Worm (Caenorhabditis elegans) whole organism, mixed stage, embryonic: ENCODE data around the gene fbxb-24.
A peak's percentile ranks its signal among the peaks of the same experiment; 100 is the strongest.

Experiments used
- M03D4.4 ChIP-seq: sonication (generic microtip); optimal IDR thresholded peaks from 2 replicates; lab custom pipeline; 2017; ENCODE audit warnings: mild to moderate bottlenecking, missing genetic modification characterization, missing compliant biosample characterization
- bed-3 ChIP-seq: fragments of 200-800 bp; sonication (Bioruptor generic); optimal IDR thresholded peaks from 3 replicates; lab custom pipeline; 2018; ENCODE audit warnings: mild to moderate bottlenecking, missing genetic modification characterization, moderate library complexity, missing compliant biosample characterization
- blmp-1 ChIP-seq: fragments of 150-350 bp; optimal IDR thresholded peaks from 2 replicates; lab custom pipeline; 2014; ENCODE audit warnings: missing biosample characterization, missing genetic modification characterization
- ceh-39 ChIP-seq: fragments of 150-350 bp; optimal IDR thresholded peaks from 2 replicates; lab custom pipeline; 2014; ENCODE audit warnings: missing biosample characterization, missing genetic modification characterization
- ceh-43 ChIP-seq: fragments of 200-800 bp; sonication (Bioruptor generic); optimal IDR thresholded peaks from 2 replicates; lab custom pipeline; 2018; ENCODE audit warnings: mild to moderate bottlenecking, missing genetic modification characterization, moderate library complexity, missing compliant biosample characterization
- ceh-83 ChIP-seq: fragments of 200-800 bp; sonication (Bioruptor generic); optimal IDR thresholded peaks from 2 replicates; lab custom pipeline; 2018; ENCODE audit warnings: mild to moderate bottlenecking, missing genetic modification characterization, missing compliant biosample characterization
- ces-1 ChIP-seq: fragments of 150-350 bp; optimal IDR thresholded peaks from 2 replicates; lab custom pipeline; 2014; ENCODE audit warnings: missing biosample characterization, missing genetic modification reagents, missing genetic modification characterization
- cnd-1 ChIP-seq: fragments of 200-800 bp; sonication (Bioruptor generic); optimal IDR thresholded peaks from 2 replicates; lab custom pipeline; 2018; ENCODE audit warnings: mild to moderate bottlenecking, missing genetic modification characterization, missing compliant biosample characterization
- drap-1 ChIP-seq: fragments of 200-800 bp; sonication (Bioruptor generic); optimal IDR thresholded peaks from 3 replicates; lab custom pipeline; 2018; ENCODE audit warnings: mild to moderate bottlenecking, missing genetic modification characterization, missing compliant biosample characterization
- elt-1 ChIP-seq: sonication (generic microtip); optimal IDR thresholded peaks from 2 replicates; lab custom pipeline; 2017; ENCODE audit warnings: missing genetic modification characterization, mild to moderate bottlenecking, missing compliant biosample characterization, antibody characterized with exemption, moderate library complexity, borderline replicate concordance; ENCODE audit not compliant: insufficient read depth
- elt-3 ChIP-seq: fragments of 150-350 bp; optimal IDR thresholded peaks from 2 replicates; lab custom pipeline; 2014; ENCODE audit warnings: missing biosample characterization, missing genetic modification characterization
- flh-1 ChIP-seq: fragments of 200-800 bp; sonication (Bioruptor generic); optimal IDR thresholded peaks from 2 replicates; lab custom pipeline; 2018; ENCODE audit warnings: mild to moderate bottlenecking, missing genetic modification characterization, moderate library complexity, missing compliant biosample characterization
- ham-2 ChIP-seq: fragments of 200-800 bp; sonication (Bioruptor generic); optimal IDR thresholded peaks from 2 replicates; lab custom pipeline; 2018; ENCODE audit warnings: mild to moderate bottlenecking, missing genetic modification characterization, missing compliant biosample characterization
- hlh-1 ChIP-seq: fragments of 150-350 bp; optimal IDR thresholded peaks from 2 replicates; lab custom pipeline; 2014; ENCODE audit warnings: missing biosample characterization, missing genetic modification reagents, missing genetic modification characterization
- lin-13 ChIP-seq: fragments of 150-350 bp; optimal IDR thresholded peaks from 2 replicates; lab custom pipeline; 2014; ENCODE audit warnings: missing biosample characterization, missing genetic modification characterization
- lin-32 ChIP-seq: fragments of 200-800 bp; sonication (Bioruptor generic); optimal IDR thresholded peaks from 2 replicates; lab custom pipeline; 2018; ENCODE audit warnings: mild to moderate bottlenecking, missing genetic modification characterization, missing compliant biosample characterization
- lsy-2 ChIP-seq: fragments of 150-350 bp; optimal IDR thresholded peaks from 2 replicates; lab custom pipeline; 2014; ENCODE audit warnings: missing biosample characterization, missing genetic modification characterization
- mab-5 ChIP-seq: fragments of 150-350 bp; optimal IDR thresholded peaks from 2 replicates; lab custom pipeline; 2014; ENCODE audit warnings: missing biosample characterization, missing genetic modification characterization
- mep-1 ChIP-seq: fragments of 150-350 bp; optimal IDR thresholded peaks from 2 replicates; lab custom pipeline; 2017; ENCODE audit warnings: missing biosample characterization, missing genetic modification reagents, missing genetic modification characterization, inconsistent platforms
- mls-2 ChIP-seq: sonication (generic microtip); optimal IDR thresholded peaks from 2 replicates; lab custom pipeline; 2016; ENCODE audit warnings: mild to moderate bottlenecking, missing genetic modification characterization, moderate library complexity, missing compliant biosample characterization
- nhr-12 ChIP-seq: fragments of 150-350 bp; optimal IDR thresholded peaks from 2 replicates; lab custom pipeline; 2014; ENCODE audit warnings: missing biosample characterization, missing genetic modification characterization
- nhr-2 ChIP-seq: fragments of 150-350 bp; optimal IDR thresholded peaks from 2 replicates; lab custom pipeline; 2014; ENCODE audit warnings: missing biosample characterization, missing genetic modification characterization
- nhr-237 ChIP-seq: fragments of 150-350 bp; optimal IDR thresholded peaks from 2 replicates; lab custom pipeline; 2014; ENCODE audit warnings: missing biosample characterization, missing genetic modification characterization
- nhr-28 ChIP-seq: fragments of 150-350 bp; optimal IDR thresholded peaks from 2 replicates; lab custom pipeline; 2014; ENCODE audit warnings: missing biosample characterization, missing genetic modification characterization
- nhr-76 ChIP-seq: sonication (generic microtip); optimal IDR thresholded peaks from 2 replicates; lab custom pipeline; 2017; ENCODE audit warnings: missing biosample characterization, missing genetic modification characterization
- pha-4 ChIP-seq: fragments of 150-350 bp; optimal IDR thresholded peaks from 2 replicates; lab custom pipeline; 2018; ENCODE audit warnings: missing biosample characterization, missing genetic modification reagents, missing genetic modification characterization
- sem-2 ChIP-seq: fragments of 200-800 bp; sonication (Bioruptor generic); optimal IDR thresholded peaks from 2 replicates; lab custom pipeline; 2018; ENCODE audit warnings: mild to moderate bottlenecking, missing genetic modification characterization, missing compliant biosample characterization
- snpc-4 ChIP-seq: fragments of 150-350 bp; optimal IDR thresholded peaks from 2 replicates; lab custom pipeline; 2014; ENCODE audit warnings: missing biosample characterization, missing genetic modification characterization
- sptf-1 ChIP-seq: sonication (generic microtip); optimal IDR thresholded peaks from 2 replicates; lab custom pipeline; 2017; ENCODE audit warnings: mild to moderate bottlenecking, missing genetic modification characterization, moderate library complexity, missing compliant biosample characterization
- tbx-8 ChIP-seq: fragments of 200-800 bp; sonication (Bioruptor generic); optimal IDR thresholded peaks from 2 replicates; lab custom pipeline; 2018; ENCODE audit warnings: mild to moderate bottlenecking, missing genetic modification characterization, moderate library complexity, missing compliant biosample characterization
- unc-120 ChIP-seq: sonication (generic microtip); optimal IDR thresholded peaks from 2 replicates; lab custom pipeline; 2017; ENCODE audit warnings: missing genetic modification characterization, missing compliant biosample characterization; ENCODE audit not compliant: poor library complexity, severe bottlenecking
- unc-39 ChIP-seq: fragments of 150-350 bp; optimal IDR thresholded peaks from 2 replicates; lab custom pipeline; 2014; ENCODE audit warnings: missing biosample characterization, missing genetic modification characterization
- unc-62 ChIP-seq: fragments of 150-350 bp; optimal IDR thresholded peaks from 2 replicates; lab custom pipeline; 2014; ENCODE audit warnings: missing biosample characterization, missing genetic modification reagents, missing genetic modification characterization
- ztf-11 ChIP-seq: fragments of 150-350 bp; optimal IDR thresholded peaks from 2 replicates; lab custom pipeline; 2014; ENCODE audit warnings: missing biosample characterization, missing genetic modification characterization

Gene fbxb-24

DNA sequence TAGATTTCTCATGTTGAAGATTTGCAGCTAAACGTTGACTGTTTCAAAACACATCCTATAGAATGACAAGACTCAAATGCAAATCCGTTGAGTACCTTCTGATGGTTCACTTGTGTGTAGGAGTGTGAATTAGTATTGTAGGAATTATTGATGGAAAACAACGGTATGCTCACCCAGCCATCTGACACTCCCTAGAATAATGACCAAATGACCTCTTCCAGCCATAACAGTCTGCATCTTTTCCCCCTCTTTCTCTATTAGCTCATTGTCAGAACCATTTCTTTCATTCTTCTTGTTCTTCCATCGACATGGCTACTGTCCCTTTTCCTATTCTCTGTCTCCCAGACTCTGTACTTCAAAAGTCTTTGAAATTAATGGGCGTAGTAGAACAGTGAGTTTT lies at the start of gene fbxb-24:
Gene fbxb-24, plus strand, starts transcription at position 301 of the 400 bp plus-strand sequence.
- TF ChIP-seq flh-1 (GFP tag; lab: Kevin White, UChicago) (no peak), mep-1 (no peak), ham-2 (no peak), ztf-11 (tag; lab: Kevin White, UChicago) (no peak), unc-120 (tag; lab: Kevin White, UChicago) (no peak), blmp-1 (tag; lab: Kevin White, UChicago) (no peak), pha-4 (tag; lab: Kevin White, UChicago) (no peak), bed-3 (GFP tag; lab: Kevin White, UChicago) (no peak), mls-2 (tag; lab: Kevin White, UChicago) (no peak), elt-1 (tag; lab: Kevin White, UChicago) (no peak), ces-1 (no peak), sem-2 (GFP tag; lab: Kevin White, UChicago) (no peak)

DNA sequence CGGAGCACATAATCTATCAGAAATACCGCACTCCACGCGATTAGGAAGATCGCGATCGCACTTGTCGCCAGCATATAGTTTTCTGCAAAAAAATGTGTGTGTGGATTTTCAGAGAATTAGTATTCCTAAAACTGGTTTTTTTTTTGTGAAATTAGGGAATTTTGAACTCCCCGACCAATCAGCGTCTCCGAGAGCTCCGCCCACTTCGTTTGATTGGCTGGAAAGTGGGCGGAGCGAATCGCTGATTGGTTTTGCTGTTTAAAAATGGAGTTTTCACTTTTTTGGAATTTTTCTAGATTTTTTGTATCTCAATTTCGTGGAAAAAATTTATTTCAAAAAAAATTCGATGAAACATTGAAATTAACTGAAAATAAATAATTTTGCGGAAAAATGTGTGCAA lies 47.6 kb upstream of the fbxb-24 start:
- TF ChIP-seq ces-1 (no peak), mep-1 (no peak), unc-62 (GFP tag; lab: Kevin White, UChicago) (no peak), unc-120 (tag; lab: Kevin White, UChicago) (no peak), ham-2 (no peak), M03D4.4 (no peak), drap-1 (GFP tag; lab: Kevin White, UChicago) (no peak), unc-39 (tag; lab: Kevin White, UChicago) (no peak), bed-3 (GFP tag; lab: Kevin White, UChicago) (no peak)

ce11 chrIII:11862149-11862548 lies 46.6 kb upstream of the fbxb-24 start, which contains the start of gene Y56A3A.2:
Gene Y56A3A.2, minus strand, starts transcription at chrIII:11862249.
- no peak for TF ChIP-seq snpc-4 (tag; lab: Kevin White, UChicago)
- TF ChIP-seq sem-2 (GFP tag; lab: Kevin White, UChicago) = no peak
- TF ChIP-seq, all 35 proteins: peak for 0

DNA sequence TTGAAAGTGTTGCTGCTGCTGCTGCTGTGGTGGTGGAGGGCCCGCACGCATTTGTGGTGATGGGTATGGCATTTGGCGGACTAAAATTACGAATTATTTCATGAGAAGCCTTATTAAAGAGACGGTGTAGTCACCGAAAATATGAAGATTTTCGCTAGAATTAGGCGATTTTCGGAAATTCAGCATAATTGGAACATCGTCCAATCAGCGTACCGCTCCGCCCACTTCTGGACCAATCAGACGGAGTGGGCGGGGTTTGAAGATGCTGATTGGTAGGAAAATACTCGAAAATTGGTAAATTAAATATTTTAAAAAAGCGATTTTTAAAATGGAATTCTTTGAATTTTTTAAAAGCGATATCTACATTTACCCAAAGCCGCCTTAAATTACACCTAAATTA lies 42.6 kb upstream of the fbxb-24 start:
- TF ChIP-seq lin-32 (no peak), bed-3 (GFP tag; lab: Kevin White, UChicago) (no peak), elt-3 (no peak), M03D4.4 (no peak), snpc-4 (tag; lab: Kevin White, UChicago) (no peak), hlh-1 (tag; lab: Kevin White, UChicago) (no peak), sptf-1 (tag; lab: Kevin White, UChicago) (no peak), unc-39 (tag; lab: Kevin White, UChicago) (no peak), cnd-1 (no peak), ham-2 (no peak)

- no peak for TF ChIP-seq ceh-83 (GFP tag; lab: Kevin White, UChicago)
- no peak for TF ChIP-seq mep-1
- no peak for TF ChIP-seq unc-120 (tag; lab: Kevin White, UChicago)
- TF ChIP-seq mab-5 (tag; lab: Kevin White, UChicago) = no peak
- no peak for TF ChIP-seq lin-13 (tag; lab: Kevin White, UChicago)
- no peak for TF ChIP-seq pha-4 (tag; lab: Kevin White, UChicago)
- no peak for TF ChIP-seq tbx-8
- TF ChIP-seq, all 35 proteins: peak for 0
Measured at ce11 chrIII:11869231-11869912, 39.4 kb upstream of the fbxb-24 start, which contains the start of gene taf-12. Gene taf-12, minus strand, starts transcription at chrIII:11869281.

- peak; percentile 75 for TF ChIP-seq nhr-237 (tag; lab: Kevin White, UChicago)
- TF ChIP-seq nhr-12 (tag; lab: Kevin White, UChicago) = no peak
- no peak for TF ChIP-seq ztf-11 (tag; lab: Kevin White, UChicago)
- peak; percentile 42 for TF ChIP-seq cnd-1
- no peak for TF ChIP-seq M03D4.4
- peak; percentile 3 for TF ChIP-seq nhr-2 (tag; lab: Kevin White, UChicago)
- no peak for TF ChIP-seq elt-1 (tag; lab: Kevin White, UChicago)
- no peak for TF ChIP-seq tbx-8
- TF ChIP-seq unc-39 (tag; lab: Kevin White, UChicago) = no peak
- TF ChIP-seq drap-1 (GFP tag; lab: Kevin White, UChicago) = peak; percentile 32
- no peak for TF ChIP-seq sem-2 (GFP tag; lab: Kevin White, UChicago)
- TF ChIP-seq flh-1 (GFP tag; lab: Kevin White, UChicago) = no peak
- peak; percentile 65 for TF ChIP-seq lin-13 (tag; lab: Kevin White, UChicago)
- no peak for TF ChIP-seq bed-3 (GFP tag; lab: Kevin White, UChicago)
- TF ChIP-seq unc-62 (GFP tag; lab: Kevin White, UChicago) = peak; percentile 34
- TF ChIP-seq sptf-1 (tag; lab: Kevin White, UChicago) = peak; percentile 68
- no peak for TF ChIP-seq nhr-28 (tag; lab: Kevin White, UChicago)
- TF ChIP-seq lin-32 = no peak
- no peak for TF ChIP-seq ceh-83 (GFP tag; lab: Kevin White, UChicago)
- TF ChIP-seq pha-4 (tag; lab: Kevin White, UChicago) = peak; percentile 82
- TF ChIP-seq mls-2 (tag; lab: Kevin White, UChicago) = peak; percentile 33
- TF ChIP-seq lsy-2 = peak; percentile 72
- TF ChIP-seq ceh-39 = no peak
- TF ChIP-seq nhr-76 (tag; lab: Kevin White, UChicago) = no peak
- peak; percentile 93 for TF ChIP-seq ces-1
- no peak for TF ChIP-seq ham-2
- TF ChIP-seq mab-5 (tag; lab: Kevin White, UChicago) = no peak
- no peak for TF ChIP-seq elt-3
- TF ChIP-seq unc-120 (tag; lab: Kevin White, UChicago) = peak; percentile 88
- TF ChIP-seq ceh-43 (GFP tag; lab: Kevin White, UChicago) = no peak
- TF ChIP-seq mep-1 = peak; percentile 28
Measured at ce11 chrIII:11870009-11870408, 38.8 kb upstream of the fbxb-24 start.
